Worm (Caenorhabditis elegans) whole organism, early embryonic: ENCODE data around the gene C10C5.3.

Experiments used
- F13C5.2 ChIP-seq: sonication (generic microtip); optimal IDR thresholded peaks from 2 replicates; lab custom pipeline; 2017; ENCODE audit warnings: mild to moderate bottlenecking, missing genetic modification characterization, inconsistent platforms, missing compliant biosample characterization
- aly-1 ChIP-seq: sonication (generic microtip); optimal IDR thresholded peaks from 2 replicates; lab custom pipeline; 2016; ENCODE audit warnings: missing genetic modification characterization, missing compliant biosample characterization
- ama-1 ChIP-seq: fragments of 150-350 bp; optimal IDR thresholded peaks from 2 replicates; lab custom pipeline; 2014
- ceh-13 ChIP-seq: fragments of 200-800 bp; sonication (Bioruptor generic); optimal IDR thresholded peaks from 2 replicates; lab custom pipeline; 2018; ENCODE audit warnings: mild to moderate bottlenecking, missing genetic modification characterization, missing compliant biosample characterization
- ceh-36 ChIP-seq: sonication (generic microtip); optimal IDR thresholded peaks from 2 replicates; lab custom pipeline; 2016; ENCODE audit warnings: missing genetic modification characterization, inconsistent platforms, missing compliant biosample characterization
- ets-7 ChIP-seq: sonication (generic microtip); optimal IDR thresholded peaks from 2 replicates; lab custom pipeline; 2016; ENCODE audit warnings: missing genotype, missing genetic modification characterization, missing compliant biosample characterization
- flt-1 ChIP-seq: fragments of 200-800 bp; sonication (Bioruptor generic); IDR thresholded peaks from 2 replicates; pipeline ENCODE4 v1.3.6; 2022; ENCODE audit warnings: missing genetic modification characterization, missing compliant biosample characterization
- hmg-4 ChIP-seq: fragments of 200-800 bp; sonication (Bioruptor generic); optimal IDR thresholded peaks from 2 replicates; lab custom pipeline; 2018; ENCODE audit warnings: mild to moderate bottlenecking, missing genetic modification characterization, missing compliant biosample characterization
- hnd-1 ChIP-seq: sonication (generic microtip); optimal IDR thresholded peaks from 2 replicates; lab custom pipeline; 2016; ENCODE audit warnings: missing genetic modification characterization, missing compliant biosample characterization
- pes-1 ChIP-seq: fragments of 200-800 bp; sonication (Bioruptor generic); IDR thresholded peaks from 2 replicates; pipeline ENCODE4 v1.3.6; 2022; ENCODE audit warnings: missing genetic modification reagents, missing genetic modification characterization, missing compliant biosample characterization
- sea-1 ChIP-seq: fragments of 200-800 bp; sonication (Bioruptor generic); conservative IDR thresholded peaks from 2 replicates; pipeline ENCODE4 v1.3.6; 2022; ENCODE audit warnings: missing genetic modification characterization, missing compliant biosample characterization
- tbx-11 ChIP-seq: fragments of 200-800 bp; sonication (Bioruptor generic); IDR thresholded peaks from 2 replicates; pipeline ENCODE4 v1.3.6; 2022; ENCODE audit warnings: missing genetic modification characterization, missing compliant biosample characterization
- tbx-37 ChIP-seq: fragments of 200-800 bp; sonication (Bioruptor generic); conservative IDR thresholded peaks from 2 replicates; pipeline ENCODE4 v1.3.6; 2022; ENCODE audit warnings: missing genetic modification reagents, missing genetic modification characterization, missing compliant biosample characterization
- tra-4 ChIP-seq: sonication (generic microtip); optimal IDR thresholded peaks from 2 replicates; lab custom pipeline; 2017; ENCODE audit warnings: missing genetic modification characterization, missing compliant biosample characterization

DNA sequence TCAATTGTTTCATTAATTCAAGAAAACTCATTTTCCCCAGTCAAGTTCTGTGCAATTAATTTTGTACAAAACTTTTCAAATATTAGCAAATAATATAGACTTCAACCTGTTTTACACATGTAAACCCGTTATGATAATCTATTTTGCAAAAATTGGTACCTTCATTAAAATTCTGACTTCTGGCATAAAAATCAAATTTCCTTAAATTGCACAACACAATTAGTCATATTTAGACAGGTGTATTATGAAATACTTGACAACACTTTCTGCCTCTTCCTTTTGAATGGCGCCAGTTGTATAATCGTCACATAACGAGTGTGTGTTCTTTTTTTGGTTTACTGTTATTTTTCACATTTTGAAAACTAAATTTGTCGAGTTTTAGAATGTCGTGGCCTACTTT is 3.5 kb upstream of the C10C5.3 start, which contains the start of gene fbxc-58:
- TF ChIP-seq F13C5.2 (tag; lab: Kevin White, UChicago) (no peak), ama-1 (lab: Kevin White, UChicago) (no peak), ets-7 (tag; lab: Kevin White, UChicago) (no peak), hnd-1 (no peak), tbx-11 (no peak), ceh-36 (no peak), flt-1 (GFP tag; lab: Robert Waterston, UW) (no peak), pes-1 (GFP tag; lab: Robert Waterston, UW) (no peak), sea-1 (GFP tag; lab: Robert Waterston, UW) (no peak), hmg-4 (GFP tag; lab: Kevin White, UChicago) (no peak), tbx-37 (GFP tag; lab: Robert Waterston, UW) (no peak), ceh-13 (GFP tag; lab: Kevin White, UChicago) (no peak), tra-4 (tag; lab: Kevin White, UChicago) (no peak), aly-1 (tag; lab: Kevin White, UChicago) (no peak)
